Fruit fly (Drosophila melanogaster): Measurements from ENCODE around the gene geko.

- TF ChIP-seq CG8478 (optimal IDR thresholded peaks at IDR 0.05) (no peak), CTCF (optimal IDR thresholded peaks at IDR 0.05) (no peak)
These were observed 55.3 kb downstream of the geko start for dm6 chr3L:18194323-18194996.
